Fruit fly (Drosophila melanogaster): ENCODE data around the gene CG2656.

The CG2656 gene

DNA sequence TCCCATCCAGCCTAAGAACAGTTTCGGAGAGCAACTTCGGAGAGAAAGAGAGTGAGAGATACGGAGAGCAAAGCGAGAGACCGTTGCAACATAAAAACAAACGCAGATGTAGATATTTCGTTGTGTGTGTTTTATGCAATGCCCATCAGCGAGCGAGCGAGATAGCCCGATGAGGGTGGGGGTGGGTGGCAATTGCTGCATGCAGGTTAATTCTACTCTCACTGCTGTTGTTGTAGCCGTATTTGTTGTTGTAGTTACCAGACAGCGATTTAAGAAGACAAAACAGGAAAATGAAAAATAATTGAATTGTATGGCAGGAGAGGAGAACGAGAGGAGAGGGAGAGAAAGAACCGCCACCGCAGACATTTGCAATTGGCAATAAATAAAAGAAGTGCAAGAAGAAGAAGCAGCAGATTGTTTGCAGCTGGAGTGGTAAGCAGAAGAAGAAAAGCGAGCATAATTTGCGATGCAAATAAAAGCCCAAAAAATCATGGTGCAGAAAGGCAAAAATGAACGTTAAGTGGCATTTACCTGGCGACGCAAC is 34.7 kb upstream of the CG2656 start (continued):
- TF ChIP-seq BtbVII (GFP tag; optimal IDR thresholded peaks at IDR 0.05), result no peak
- peak; percentile 83 for TF ChIP-seq cg (GFP tag; optimal IDR thresholded peaks at IDR 0.05)
- peak; percentile 57 for TF ChIP-seq nom (GFP tag; optimal IDR thresholded peaks at IDR 0.05)
- TF ChIP-seq CG7372 (GFP tag; IDR thresholded peaks at IDR 0.05), result no peak
- TF ChIP-seq ab (GFP tag; optimal IDR thresholded peaks at IDR 0.05), result no peak
- 0 out of 4 replicates have a peak, but pooled peaks have one; percentile 20 for TF ChIP-seq Dll (GFP tag; IDR thresholded peaks at IDR 0.05; ENCODE audit: partially characterized antibody)
- no peak for TF ChIP-seq Optix (GFP tag; IDR thresholded peaks at IDR 0.05)
- peak; percentile 72 for TF ChIP-seq D (optimal IDR thresholded peaks at IDR 0.05)
- TF ChIP-seq D (GFP tag; optimal IDR thresholded peaks at IDR 0.05), result no peak
- peak; percentile 30; the same call in 1 of the 2 replicates for TF ChIP-seq sna (GFP tag; IDR thresholded peaks at IDR 0.05; ENCODE audit: partially characterized antibody)
- TF ChIP-seq zen (tag; optimal IDR thresholded peaks at IDR 0.05), result peak; percentile 43

DNA sequence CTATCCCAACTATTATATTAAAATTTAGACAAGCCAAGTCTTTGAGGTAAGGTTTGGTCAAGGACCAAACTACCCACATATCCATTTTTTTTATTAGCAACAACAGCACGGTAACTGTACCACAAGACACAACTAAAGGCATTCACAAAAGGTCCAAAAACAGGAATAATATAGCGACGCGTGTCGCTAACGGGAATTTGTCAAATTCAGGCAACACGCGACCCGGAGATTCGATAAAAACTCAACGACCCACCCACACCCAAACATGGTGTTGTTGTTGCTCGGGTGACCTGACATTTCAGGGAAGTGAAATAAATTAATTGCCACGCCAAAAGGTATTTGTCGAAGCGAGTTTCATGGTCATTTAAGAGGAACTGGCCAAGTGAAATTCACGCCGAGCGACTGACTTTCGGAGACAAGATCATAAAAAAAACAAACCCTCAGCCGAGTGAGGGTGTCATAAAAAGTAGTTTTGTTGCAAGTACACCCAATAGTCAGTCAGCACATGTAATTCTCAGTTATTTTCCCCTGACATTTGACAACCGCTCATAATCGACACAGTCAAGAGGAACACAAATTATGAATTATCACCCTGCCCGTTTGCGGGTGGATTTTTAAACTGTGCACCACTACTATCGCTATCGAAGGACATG is 33.2 kb upstream of the CG2656 start:
- TF ChIP-seq cad (GFP tag; optimal IDR thresholded peaks at IDR 0.05), result peak; percentile 96
- TF ChIP-seq Hey (tag; optimal IDR thresholded peaks at IDR 0.05), result peak; percentile 72
- peak; percentile 63 for TF ChIP-seq CG4360 (GFP tag; IDR thresholded peaks at IDR 0.05)
- TF ChIP-seq Ada2b (GFP tag; IDR thresholded peaks at IDR 0.05), result no peak
- TF ChIP-seq CG13123 (GFP tag; optimal IDR thresholded peaks at IDR 0.05), result no peak
- TF ChIP-seq gcm2 (GFP tag; optimal IDR thresholded peaks at IDR 0.05), result no peak
- peak; percentile 30 for TF ChIP-seq sens (GFP tag)
- peak; percentile 27 for TF ChIP-seq CG6254 (GFP tag; optimal IDR thresholded peaks at IDR 0.05)
- peak; percentile 44 for TF ChIP-seq pros (GFP tag; optimal IDR thresholded peaks at IDR 0.05)
- peak; percentile 63 for TF ChIP-seq nerfin-1 (tag; optimal IDR thresholded peaks at IDR 0.05)
- no peak for TF ChIP-seq Mad (GFP tag; optimal IDR thresholded peaks at IDR 0.05)
- TF ChIP-seq Mes4 (GFP tag; optimal IDR thresholded peaks at IDR 0.05), result no peak
- TF ChIP-seq CG14710 (tag; optimal IDR thresholded peaks at IDR 0.05), result no peak
- no peak for TF ChIP-seq Dfd (GFP tag; optimal IDR thresholded peaks at IDR 0.05)
- peak; percentile 5 for TF ChIP-seq kni (GFP tag; optimal IDR thresholded peaks at IDR 0.05)
- peak; percentile 41 for TF ChIP-seq D (optimal IDR thresholded peaks at IDR 0.05)
- no peak for TF ChIP-seq D (GFP tag; optimal IDR thresholded peaks at IDR 0.05)
- TF ChIP-seq Dad (GFP tag; optimal IDR thresholded peaks at IDR 0.05), result no peak
- TF ChIP-seq Meics (GFP tag; optimal IDR thresholded peaks at IDR 0.05), result no peak
- peak in 1 of 2 experiments; percentile 98 for TF ChIP-seq tll (GFP tag; optimal IDR thresholded peaks at IDR 0.05)

DNA sequence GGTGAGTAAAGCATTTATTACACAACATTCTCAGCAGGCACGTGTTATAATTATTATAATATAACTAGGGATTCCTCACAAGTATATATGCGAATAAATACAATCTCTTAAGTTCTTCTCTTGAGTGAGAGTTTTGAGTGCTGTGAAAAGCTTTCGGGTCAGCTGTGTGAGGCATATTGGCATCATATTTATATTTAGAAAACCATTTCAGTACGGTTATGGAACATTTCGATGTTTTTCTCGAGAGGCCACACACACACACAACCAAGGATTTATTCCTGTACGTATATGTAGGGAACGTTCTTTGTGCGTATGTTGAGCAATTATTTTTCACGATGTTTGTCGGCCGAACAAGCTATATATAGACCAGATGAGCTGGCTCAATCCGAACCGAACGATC is 31.5 kb upstream of the CG2656 start:
- no peak for TF ChIP-seq fd96Cb (tag; optimal IDR thresholded peaks at IDR 0.05)
- no peak for TF ChIP-seq ac (GFP tag; optimal IDR thresholded peaks at IDR 0.05)
- TF ChIP-seq hb (GFP tag; IDR thresholded peaks at IDR 0.05; ENCODE audit: partially characterized antibody), result no peak
- TF ChIP-seq CG7556 (GFP tag; optimal IDR thresholded peaks at IDR 0.05), result no peak
- no peak for TF ChIP-seq bigmax (GFP tag; optimal IDR thresholded peaks at IDR 0.05)
- no peak for TF ChIP-seq Dad (GFP tag; optimal IDR thresholded peaks at IDR 0.05)
- peak; percentile 5 for TF ChIP-seq cwo (GFP tag; optimal IDR thresholded peaks at IDR 0.05)
- no peak for TF ChIP-seq CG3407 (GFP tag; optimal IDR thresholded peaks at IDR 0.05)
- no peak for TF ChIP-seq fu2 (GFP tag; optimal IDR thresholded peaks at IDR 0.05)
- no peak for TF ChIP-seq HHEX (GFP tag; optimal IDR thresholded peaks at IDR 0.05)
- no peak for TF ChIP-seq CG18764 (GFP tag; optimal IDR thresholded peaks at IDR 0.05)
- TF ChIP-seq CG14965 (GFP tag; optimal IDR thresholded peaks at IDR 0.05; ENCODE audit: borderline replicate concordance), result no peak
- no peak for TF ChIP-seq CG6791 (GFP tag; IDR thresholded peaks at IDR 0.05; ENCODE audit: partially characterized antibody)
- TF ChIP-seq ash1 (GFP tag; optimal IDR thresholded peaks at IDR 0.05), result no peak
- peak; percentile 35 for TF ChIP-seq cg (GFP tag; optimal IDR thresholded peaks at IDR 0.05)
- no peak for TF ChIP-seq ERR (GFP tag; optimal IDR thresholded peaks at IDR 0.05)
- no peak for TF ChIP-seq MESR4 (GFP tag; optimal IDR thresholded peaks at IDR 0.05)
- peak in 1 of 2 experiments; percentile 75 for TF ChIP-seq Pdp1 (GFP tag; optimal IDR thresholded peaks at IDR 0.05)
- no peak for TF ChIP-seq sug (tag; optimal IDR thresholded peaks at IDR 0.05)
- no peak for TF ChIP-seq sd (tag; optimal IDR thresholded peaks at IDR 0.05)
